Worm (Caenorhabditis elegans) whole organism, young adult: ENCODE results near the gene H40L08.7.

Experiments used
- B0035.1 ChIP-seq: sonication (generic microtip); optimal IDR thresholded peaks from 2 replicates; lab custom pipeline; 2016; ENCODE audit warnings: missing genetic modification characterization, mild to moderate bottlenecking, missing compliant biosample characterization, missing genotype, missing genetic modification reagents
- D2030.7 ChIP-seq: fragments of 200-800 bp; sonication (Bioruptor generic); IDR thresholded peaks from 2 replicates; pipeline ENCODE4 v1.3.6; 2022; ENCODE audit warnings: missing genetic modification reagents, missing genetic modification characterization, missing compliant biosample characterization
- F37B4.10 ChIP-seq: fragments of 200-800 bp; sonication (Bioruptor generic); IDR thresholded peaks from 2 replicates; pipeline ENCODE4 v1.3.6; 2022; ENCODE audit warnings: missing genetic modification characterization, missing compliant biosample characterization
- F39B2.1 ChIP-seq: fragments of 200-800 bp; sonication (Bioruptor generic); IDR thresholded peaks from 2 replicates; pipeline ENCODE4 v1.3.6; 2022; ENCODE audit warnings: missing genetic modification reagents, missing genetic modification characterization, missing compliant biosample characterization
- F49E8.2 ChIP-seq: sonication (generic microtip); optimal IDR thresholded peaks from 3 replicates; lab custom pipeline; 2017; ENCODE audit warnings: missing genetic modification characterization, mild to moderate bottlenecking, missing compliant biosample characterization, antibody characterized with exemption, moderate library complexity; ENCODE audit not compliant: insufficient read depth
- F52B5.7 ChIP-seq: sonication (generic microtip); optimal IDR thresholded peaks from 2 replicates; lab custom pipeline; 2016; ENCODE audit warnings: mild to moderate bottlenecking, missing genetic modification characterization, missing compliant biosample characterization
- F57A8.1 ChIP-seq: fragments of 200-800 bp; sonication (Bioruptor generic); optimal IDR thresholded peaks from 2 replicates; lab custom pipeline; 2018; ENCODE audit warnings: mild to moderate bottlenecking, missing genetic modification characterization, moderate library complexity, missing compliant biosample characterization
- K12H6.12 ChIP-seq: fragments of 200-800 bp; sonication (Bioruptor generic); optimal IDR thresholded peaks from 2 replicates; lab custom pipeline; 2018; ENCODE audit warnings: mild to moderate bottlenecking, missing genetic modification characterization, missing compliant biosample characterization
- Y53F4B.3 ChIP-seq: fragments of 200-800 bp; sonication (Bioruptor generic); IDR thresholded peaks from 2 replicates; pipeline ENCODE4 v1.3.6; 2022; ENCODE audit warnings: missing genetic modification reagents, missing genetic modification characterization, missing compliant biosample characterization
- Y95B8A.8 ChIP-seq: fragments of 200-800 bp; sonication (Bioruptor generic); IDR thresholded peaks from 2 replicates; pipeline ENCODE4 v1.3.6; 2022; ENCODE audit warnings: missing genetic modification reagents, missing genetic modification characterization, missing compliant biosample characterization
- ama-1 ChIP-seq, 3 experiments: fragments of 150-350 bp in 1 of 3; sonication (generic microtip) in 2 of 3; optimal IDR thresholded peaks; 2 replicates each; lab custom pipeline; 2014 to 2018; ENCODE audit warnings: missing biosample characterization in 2 of 3, missing genetic modification characterization in 2 of 3, missing genetic modification reagents in 2 of 3
- aptf-2 ChIP-seq: fragments of 200-800 bp; sonication (Bioruptor generic); conservative IDR thresholded peaks from 2 replicates; pipeline ENCODE4 v1.3.6; 2022; ENCODE audit warnings: missing genetic modification reagents, missing genetic modification characterization, missing compliant biosample characterization
- aptf-3 ChIP-seq: fragments of 200-800 bp; sonication (Bioruptor generic); IDR thresholded peaks from 2 replicates; pipeline ENCODE4 v1.3.6; 2022; ENCODE audit warnings: missing genetic modification characterization, missing compliant biosample characterization
- attf-5 ChIP-seq: fragments of 200-800 bp; sonication (Bioruptor generic); optimal IDR thresholded peaks from 2 replicates; lab custom pipeline; 2018; ENCODE audit warnings: mild to moderate bottlenecking, missing genetic modification characterization, missing compliant biosample characterization
- bed-1 ChIP-seq: fragments of 200-800 bp; sonication (Bioruptor generic); IDR thresholded peaks from 2 replicates; pipeline ENCODE4 v1.3.6; 2022; ENCODE audit warnings: missing genetic modification reagents, missing genetic modification characterization, missing compliant biosample characterization
- ccch-3 ChIP-seq: fragments of 200-800 bp; sonication (Bioruptor generic); optimal IDR thresholded peaks from 2 replicates; lab custom pipeline; 2018; ENCODE audit warnings: mild to moderate bottlenecking, missing genetic modification characterization, missing compliant biosample characterization
- cebp-1 ChIP-seq, 2 experiments: fragments of 200-800 bp in 1 of 2; sonication (Bioruptor generic) in 1 of 2; sonication (generic microtip) in 1 of 2; IDR thresholded peaks in 1 of 2; optimal IDR thresholded peaks in 1 of 2; 2 replicates each; pipeline versions ENCODE4 v1.3.6 to Lab custom; 2017 to 2022; ENCODE audit warnings: missing compliant biosample characterization in 2 of 2, missing genetic modification characterization in 2 of 2, mild to moderate bottlenecking in 1 of 2, missing genetic modification reagents in 1 of 2, moderate library complexity in 1 of 2
- ceh-40 ChIP-seq: fragments of 200-800 bp; sonication (Bioruptor generic); IDR thresholded peaks from 2 replicates; pipeline ENCODE4 v1.3.6; 2022; ENCODE audit warnings: missing genetic modification characterization, missing compliant biosample characterization
- ceh-58 ChIP-seq: fragments of 200-800 bp; sonication (Bioruptor generic); IDR thresholded peaks from 2 replicates; pipeline ENCODE4 v1.3.6; 2022; ENCODE audit warnings: missing genetic modification characterization, missing compliant biosample characterization
- ceh-79 ChIP-seq: sonication (generic microtip); optimal IDR thresholded peaks from 2 replicates; lab custom pipeline; 2017; ENCODE audit warnings: mild to moderate bottlenecking, missing genetic modification characterization, missing compliant biosample characterization
- die-1 ChIP-seq: sonication (generic microtip); optimal IDR thresholded peaks from 2 replicates; lab custom pipeline; 2016; ENCODE audit warnings: missing genotype, mild to moderate bottlenecking, missing genetic modification characterization, missing compliant biosample characterization
- ekl-4 ChIP-seq: fragments of 200-800 bp; sonication (Bioruptor generic); IDR thresholded peaks from 2 replicates; pipeline ENCODE4 v1.3.6; 2022; ENCODE audit warnings: missing genetic modification reagents, missing genetic modification characterization, missing compliant biosample characterization
- gei-17 ChIP-seq: fragments of 200-800 bp; sonication (Bioruptor generic); optimal IDR thresholded peaks from 2 replicates; lab custom pipeline; 2018; ENCODE audit warnings: mild to moderate bottlenecking, missing genetic modification characterization, missing compliant biosample characterization
- him-1 ChIP-seq: sonication (generic microtip); optimal IDR thresholded peaks from 2 replicates; lab custom pipeline; 2016; ENCODE audit warnings: missing genotype, missing genetic modification reagents, missing genetic modification characterization, missing compliant biosample characterization
- hrde-1 ChIP-seq: sonication (generic microtip); optimal IDR thresholded peaks from 2 replicates; lab custom pipeline; 2016; ENCODE audit warnings: missing genetic modification characterization, mild to moderate bottlenecking, missing compliant biosample characterization, moderate library complexity, missing genotype, missing genetic modification reagents, borderline replicate concordance
- let-607 ChIP-seq, 2 experiments: fragments of 200-800 bp in 1 of 2; sonication (Bioruptor generic) in 1 of 2; sonication (generic microtip) in 1 of 2; optimal IDR thresholded peaks; 2 replicates each; lab custom pipeline; 2016 to 2018; ENCODE audit warnings: mild to moderate bottlenecking in 2 of 2, missing compliant biosample characterization in 2 of 2, missing genetic modification characterization in 2 of 2, moderate library complexity in 2 of 2, missing genotype in 1 of 2
- lin-26 ChIP-seq: fragments of 200-800 bp; sonication (Bioruptor generic); IDR thresholded peaks from 2 replicates; pipeline ENCODE4 v1.3.6; 2022; ENCODE audit warnings: missing genetic modification reagents, missing genetic modification characterization, missing compliant biosample characterization
- lin-35 ChIP-seq, 3 experiments: fragments of 150-350 bp in 2 of 3; sonication (generic microtip) in 1 of 3; optimal IDR thresholded peaks; 2 replicates each; lab custom pipeline; 2014 to 2018; ENCODE audit warnings: missing biosample characterization in 3 of 3, missing genetic modification characterization in 3 of 3, missing genetic modification reagents in 3 of 3
- lin-40 ChIP-seq: sonication (generic microtip); optimal IDR thresholded peaks from 2 replicates; lab custom pipeline; 2016; ENCODE audit warnings: missing genetic modification characterization, mild to moderate bottlenecking, missing compliant biosample characterization, missing genotype, missing genetic modification reagents
- lir-1 ChIP-seq: fragments of 200-800 bp; sonication (Bioruptor generic); conservative IDR thresholded peaks from 2 replicates; pipeline ENCODE4 v1.3.6; 2022; ENCODE audit warnings: missing genetic modification reagents, missing genetic modification characterization, missing compliant biosample characterization
- lsl-1 ChIP-seq: fragments of 200-800 bp; sonication (Bioruptor generic); optimal IDR thresholded peaks from 2 replicates; lab custom pipeline; 2018; ENCODE audit warnings: mild to moderate bottlenecking, missing genetic modification characterization, moderate library complexity, missing compliant biosample characterization
- madf-6 ChIP-seq: fragments of 200-800 bp; sonication (Bioruptor generic); IDR thresholded peaks from 2 replicates; pipeline ENCODE4 v1.3.6; 2022; ENCODE audit warnings: missing genetic modification reagents, missing genetic modification characterization, missing compliant biosample characterization
- nfya-2 ChIP-seq: fragments of 200-800 bp; sonication (Bioruptor generic); IDR thresholded peaks from 2 replicates; pipeline ENCODE4 v1.3.6; 2022; ENCODE audit warnings: missing genetic modification reagents, missing genetic modification characterization, missing compliant biosample characterization
- nhr-120 ChIP-seq: fragments of 200-800 bp; sonication (Bioruptor generic); IDR thresholded peaks from 2 replicates; pipeline ENCODE4 v1.3.6; 2022; ENCODE audit warnings: missing genetic modification characterization, missing compliant biosample characterization
- nhr-179 ChIP-seq: sonication (generic microtip); optimal IDR thresholded peaks from 2 replicates; lab custom pipeline; 2016; ENCODE audit warnings: mild to moderate bottlenecking, missing genetic modification characterization, missing compliant biosample characterization
- nhr-80 ChIP-seq: sonication (generic microtip); optimal IDR thresholded peaks from 2 replicates; lab custom pipeline; 2016; ENCODE audit warnings: missing genetic modification characterization, missing compliant biosample characterization
- pbrm-1 ChIP-seq: fragments of 200-800 bp; sonication (Bioruptor generic); IDR thresholded peaks from 2 replicates; pipeline ENCODE4 v1.3.6; 2022; ENCODE audit warnings: missing genetic modification reagents, missing genetic modification characterization, missing compliant biosample characterization
- pha-4 ChIP-seq: fragments of 150-350 bp; sonication (generic microtip); optimal IDR thresholded peaks from 2 replicates; lab custom pipeline; 2014; ENCODE audit warnings: missing biosample characterization, missing genetic modification reagents, missing genetic modification characterization
- rec-8 ChIP-seq, 2 experiments: sonication (generic microtip); optimal IDR thresholded peaks; 2 replicates each; lab custom pipeline; 2016; ENCODE audit warnings: mild to moderate bottlenecking in 2 of 2, missing genetic modification characterization in 2 of 2, missing genetic modification reagents in 2 of 2, missing genotype in 2 of 2, missing biosample characterization in 1 of 2, missing compliant biosample characterization in 1 of 2, moderate library complexity in 1 of 2
- repo-1 ChIP-seq: sonication (generic microtip); optimal IDR thresholded peaks from 2 replicates; lab custom pipeline; 2017; ENCODE audit warnings: mild to moderate bottlenecking, missing genetic modification characterization, missing compliant biosample characterization
- sea-2 ChIP-seq: fragments of 200-800 bp; sonication (Bioruptor generic); IDR thresholded peaks from 2 replicates; pipeline ENCODE4 v1.3.6; 2022; ENCODE audit warnings: missing genetic modification characterization, missing compliant biosample characterization
- snpc-3.4 ChIP-seq: sonication (generic microtip); optimal IDR thresholded peaks from 2 replicates; lab custom pipeline; 2017; ENCODE audit warnings: missing genetic modification characterization, mild to moderate bottlenecking, missing compliant biosample characterization, antibody characterized with exemption, moderate library complexity, missing genotype, missing genetic modification reagents
- sptf-2 ChIP-seq: fragments of 200-800 bp; sonication (Bioruptor generic); optimal IDR thresholded peaks from 2 replicates; lab custom pipeline; 2018; ENCODE audit warnings: mild to moderate bottlenecking, missing genetic modification characterization, missing compliant biosample characterization
- zim-3 ChIP-seq: sonication (generic microtip); optimal IDR thresholded peaks from 2 replicates; lab custom pipeline; 2017; ENCODE audit warnings: mild to moderate bottlenecking, missing genetic modification characterization, moderate library complexity, missing compliant biosample characterization
- ztf-22 ChIP-seq: fragments of 200-800 bp; sonication (Bioruptor generic); optimal IDR thresholded peaks from 2 replicates; lab custom pipeline; 2018; ENCODE audit warnings: mild to moderate bottlenecking, missing genetic modification characterization, moderate library complexity, missing compliant biosample characterization
- ztf-26 ChIP-seq: sonication (generic microtip); optimal IDR thresholded peaks from 2 replicates; lab custom pipeline; 2017; ENCODE audit warnings: missing genetic modification characterization, missing compliant biosample characterization
- ztf-28 ChIP-seq: fragments of 200-800 bp; sonication (Bioruptor generic); IDR thresholded peaks from 2 replicates; pipeline ENCODE4 v1.3.6; 2022; ENCODE audit warnings: missing genetic modification reagents, missing genetic modification characterization, missing compliant biosample characterization

H40L08.7 gene

DNA sequence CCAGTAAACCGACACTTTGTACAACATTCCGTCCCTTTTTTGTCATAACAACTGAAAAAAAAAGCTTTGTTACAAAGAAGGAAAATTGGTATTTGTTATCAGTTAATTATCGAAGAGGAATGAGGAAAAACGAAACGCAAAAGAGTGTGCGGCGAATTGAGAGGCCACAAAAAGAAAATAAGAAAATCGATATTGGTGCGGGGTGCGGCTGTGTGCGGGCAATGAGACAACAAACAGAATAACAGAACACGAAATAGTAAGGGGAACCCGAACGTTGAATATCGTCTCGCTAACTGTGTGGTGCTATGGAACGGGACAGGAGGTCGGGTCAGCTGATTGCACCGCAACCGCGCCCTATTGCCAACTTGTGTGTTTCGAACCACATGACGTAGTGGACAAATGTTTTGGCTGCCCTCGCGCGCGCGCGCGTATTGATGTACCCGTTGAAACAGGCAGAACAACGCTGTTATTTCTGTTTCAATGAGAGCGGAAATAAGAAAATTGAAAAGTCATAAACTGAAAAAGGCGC is 36.9 kb downstream of the H40L08.7 start, which contains the start of gene C18B12.4 (continued):
- TF ChIP-seq rec-8 (tag; optimal IDR thresholded peaks at IDR 0.05; lab: Kevin White, UChicago) (no peak), die-1 (tag; lab: Kevin White, UChicago) (peak; percentile 27), nhr-120 (0 out of 2 replicates have a peak, but pooled peaks have one; percentile 29), zim-3 (no peak), ztf-22 (GFP tag; lab: Kevin White, UChicago) (peak; percentile 47), ztf-26 (peak; percentile 93), sea-2 (GFP tag; lab: Robert Waterston, UW) (no peak), nhr-80 (peak; percentile 91), hrde-1 (tag; lab: Kevin White, UChicago) (no peak), lin-40 (peak; percentile 85), repo-1 (tag; lab: Kevin White, UChicago) (peak; percentile 36), Y95B8A.8 (GFP tag; lab: Robert Waterston, UW) (0 out of 2 replicates have a peak, but pooled peaks have one; percentile 30), ceh-40 (GFP tag; lab: Robert Waterston, UW) (no peak), sptf-2 (GFP tag; lab: Kevin White, UChicago) (no peak), Y53F4B.3 (GFP tag; lab: Robert Waterston, UW) (no peak), lsl-1 (GFP tag; lab: Kevin White, UChicago) (no peak), ama-1 (optimal IDR thresholded peaks at IDR 0.05; lab: Kevin White, UChicago) (no peak), ama-1 (GFP tag; optimal IDR thresholded peaks at IDR 0.05; lab: Kevin White, UChicago) (no peak), let-607 (tag; optimal IDR thresholded peaks at IDR 0.05; lab: Kevin White, UChicago) (peak; percentile 25 to 58), attf-5 (peak; percentile 93), F49E8.2 (tag; lab: Kevin White, UChicago) (no peak), F52B5.7 (tag; lab: Kevin White, UChicago) (peak; percentile 26), lir-1 (GFP tag; lab: Robert Waterston, UW) (peak; percentile 86), pha-4 (tag; lab: Kevin White, UChicago) (no peak), nfya-2 (GFP tag; lab: Robert Waterston, UW) (no peak), K12H6.12 (tag; lab: Kevin White, UChicago) (peak; percentile 89), pbrm-1 (GFP tag; lab: Robert Waterston, UW) (peak; percentile 66; the same call in 1 of the 2 replicates), him-1 (tag; lab: Kevin White, UChicago) (no peak), ceh-58 (no peak), lin-26 (GFP tag; lab: Robert Waterston, UW) (no peak; the same call in 1 of the 2 replicates), cebp-1 (GFP tag; IDR thresholded peaks at IDR 0.05; lab: Robert Waterston, UW) (peak; percentile 83), cebp-1 (tag; optimal IDR thresholded peaks at IDR 0.05; lab: Kevin White, UChicago) (peak; percentile 93), madf-6 (peak; percentile 62), aptf-2 (no peak), ztf-28 (GFP tag; lab: Robert Waterston, UW) (no peak), ccch-3 (GFP tag; lab: Kevin White, UChicago) (no peak), ekl-4 (GFP tag; lab: Robert Waterston, UW) (no peak), F37B4.10 (GFP tag; lab: Robert Waterston, UW) (no peak), nhr-179 (tag; lab: Kevin White, UChicago) (no peak), bed-1 (GFP tag; lab: Robert Waterston, UW) (no peak), ceh-79 (no peak), B0035.1 (tag; lab: Kevin White, UChicago) (no peak), F57A8.1 (GFP tag; lab: Kevin White, UChicago) (no peak), D2030.7 (GFP tag; lab: Robert Waterston, UW) (no peak), gei-17 (GFP tag; lab: Kevin White, UChicago) (peak; percentile 51), F39B2.1 (GFP tag; lab: Robert Waterston, UW) (no peak), lin-35 (GFP tag; optimal IDR thresholded peaks at IDR 0.05; lab: Kevin White, UChicago) (peak in 1 of 3 experiments; percentile 37), aptf-3 (GFP tag; lab: Robert Waterston, UW) (no peak), snpc-3.4 (tag; lab: Kevin White, UChicago) (no peak)
